Fruit fly (Drosophila melanogaster) whole organism, embryonic: ENCODE measurements around the gene scyl.

Experiments used
- CG10462 ChIP-seq: fragments of 200-800 bp; sonication (Bioruptor generic); optimal IDR thresholded peaks from 2 replicates; lab custom pipeline; 2016; ENCODE audit warnings: missing biosample characterization, missing genetic modification characterization
- CG11247 ChIP-seq: fragments of 200-800 bp; sonication (Bioruptor generic); IDR thresholded peaks from 2 replicates; pipeline ENCODE4 v1.3.6; 2022; ENCODE audit warnings: missing biosample characterization, missing genetic modification characterization
- CG11560 ChIP-seq: fragments of 200-800 bp; sonication (Bioruptor generic); IDR thresholded peaks from 3 replicates; pipeline ENCODE4 v1.3.6; 2022; ENCODE audit warnings: missing biosample characterization, missing genetic modification characterization
- CG11696 ChIP-seq: fragments of 200-800 bp; sonication (Bioruptor generic); IDR thresholded peaks from 2 replicates; pipeline ENCODE4 v1.3.6; 2022; ENCODE audit warnings: missing biosample characterization, missing genetic modification characterization
- CG12219 ChIP-seq: fragments of 200-800 bp; sonication (Bioruptor generic); optimal IDR thresholded peaks from 3 replicates; lab custom pipeline; 2018; ENCODE audit warnings: missing biosample characterization, mild to moderate bottlenecking, missing genetic modification characterization
- CG13123 ChIP-seq: fragments of 200-800 bp; sonication (Bioruptor generic); optimal IDR thresholded peaks from 2 replicates; lab custom pipeline; 2016; ENCODE audit warnings: missing biosample characterization, missing genetic modification characterization
- CG14965 ChIP-seq: fragments of 200-800 bp; sonication (Bioruptor generic); optimal IDR thresholded peaks from 2 replicates; lab custom pipeline; 2016; ENCODE audit warnings: missing biosample characterization, missing genetic modification characterization, borderline replicate concordance
- CG2116 ChIP-seq: fragments of 200-800 bp; sonication (Bioruptor generic); optimal IDR thresholded peaks from 3 replicates; lab custom pipeline; 2018; ENCODE audit warnings: missing biosample characterization, mild to moderate bottlenecking, missing genetic modification characterization
- CG2199 ChIP-seq: fragments of 200-800 bp; sonication (Bioruptor generic); IDR thresholded peaks from 3 replicates; pipeline ENCODE4 v1.3.6; 2022; ENCODE audit warnings: missing biosample characterization, missing genetic modification characterization
- CG30431 ChIP-seq: fragments of 200-800 bp; sonication (Bioruptor generic); optimal IDR thresholded peaks from 2 replicates; lab custom pipeline; 2017; ENCODE audit warnings: missing biosample characterization, missing genetic modification characterization
- CG32772 ChIP-seq: fragments of 200-800 bp; sonication (Bioruptor generic); IDR thresholded peaks from 2 replicates; pipeline ENCODE4 v1.3.6; 2022; ENCODE audit warnings: missing biosample characterization, missing genetic modification characterization
- CG3281 ChIP-seq: fragments of 200-800 bp; sonication (Bioruptor generic); optimal IDR thresholded peaks from 3 replicates; lab custom pipeline; 2017; ENCODE audit warnings: missing biosample characterization, mild to moderate bottlenecking, missing genetic modification characterization
- CG3726 ChIP-seq: fragments of 200-800 bp; sonication (Bioruptor generic); IDR thresholded peaks from 3 replicates; pipeline ENCODE4, ENCODE4 v1.3.6; 2022; ENCODE audit warnings: missing biosample characterization, missing genetic modification characterization
- CG4404 ChIP-seq: fragments of 200-800 bp; sonication (Bioruptor generic); IDR thresholded peaks from 2 replicates; pipeline ENCODE4 v1.3.6; 2022; ENCODE audit warnings: missing biosample characterization, missing genetic modification characterization
- CG4730 ChIP-seq: fragments of 200-800 bp; sonication (Bioruptor generic); IDR thresholded peaks from 2 replicates; pipeline ENCODE4 v1.3.6; 2022; ENCODE audit warnings: missing biosample characterization, missing genetic modification characterization
- CG7271 ChIP-seq: fragments of 200-800 bp; sonication (Bioruptor generic); optimal IDR thresholded peaks from 2 replicates; lab custom pipeline; 2018; ENCODE audit warnings: missing biosample characterization, mild to moderate bottlenecking, missing genetic modification characterization, moderate library complexity
- CG8924 ChIP-seq: fragments of 200-800 bp; optimal IDR thresholded peaks from 3 replicates; lab custom pipeline; 2019; ENCODE audit warnings: missing biosample characterization, mild to moderate bottlenecking, missing genetic modification characterization, moderate library complexity
- Camta ChIP-seq: fragments of 200-800 bp; sonication (Bioruptor generic); optimal IDR thresholded peaks from 2 replicates; lab custom pipeline; 2016; ENCODE audit warnings: missing biosample characterization, missing genetic modification characterization
- Doc3 ChIP-seq: fragments of 200-800 bp; sonication (Bioruptor generic); IDR thresholded peaks from 3 replicates; pipeline ENCODE4 v1.3.6; 2022; ENCODE audit warnings: missing biosample characterization, missing genetic modification characterization; ENCODE audit not compliant: partially characterized antibody
- Drgx ChIP-seq: fragments of 200-800 bp; sonication (Bioruptor generic); IDR thresholded peaks from 2 replicates; pipeline ENCODE4 v1.3.6; 2022; ENCODE audit warnings: missing biosample characterization, missing genetic modification characterization
- HLH3B ChIP-seq: fragments of 200-800 bp; sonication (Bioruptor generic); IDR thresholded peaks from 2 replicates; pipeline ENCODE4 v1.3.6; 2022; ENCODE audit warnings: missing biosample characterization, missing genetic modification characterization
- Med ChIP-seq: fragments of 200-800 bp; sonication (Bioruptor generic); peaks from one replicate; lab custom pipeline; 2016; ENCODE audit warnings: missing biosample characterization, missing genetic modification characterization, mild to moderate bottlenecking, inconsistent platforms, moderate library complexity
- Meics ChIP-seq: fragments of 200-800 bp; sonication (Bioruptor generic); optimal IDR thresholded peaks from 2 replicates; lab custom pipeline; 2017; ENCODE audit warnings: missing biosample characterization, mild to moderate bottlenecking, missing genetic modification characterization
- Myb ChIP-seq: fragments of 200-800 bp; sonication (Bioruptor generic); optimal IDR thresholded peaks from 2 replicates; lab custom pipeline; 2016; ENCODE audit warnings: missing biosample characterization, missing genetic modification characterization
- Nf-YA ChIP-seq: fragments of 200-800 bp; sonication (Bioruptor generic); IDR thresholded peaks from 2 replicates; pipeline ENCODE4 v1.3.6; 2022; ENCODE audit warnings: missing biosample characterization, missing genetic modification characterization
- Pdp1 ChIP-seq, 2 experiments: fragments of 200-800 bp; sonication (Bioruptor generic); optimal IDR thresholded peaks; 3 replicates each; lab custom pipeline; 2016; ENCODE audit warnings: missing biosample characterization in 2 of 2, missing genetic modification characterization in 2 of 2, mild to moderate bottlenecking in 1 of 2, moderate library complexity in 1 of 2
- YL-1 ChIP-seq: fragments of 200-800 bp; sonication (Bioruptor generic); optimal IDR thresholded peaks from 3 replicates; lab custom pipeline; 2017; ENCODE audit warnings: missing biosample characterization, mild to moderate bottlenecking, missing genetic modification characterization
- cato ChIP-seq: fragments of 200-800 bp; sonication (Bioruptor generic); optimal IDR thresholded peaks from 2 replicates; lab custom pipeline; 2016; ENCODE audit warnings: missing biosample characterization, missing genetic modification characterization, borderline replicate concordance
- croc ChIP-seq: fragments of 200-800 bp; sonication (Bioruptor generic); conservative IDR thresholded peaks from 3 replicates; pipeline ENCODE4 v1.3.6; 2022; ENCODE audit warnings: missing biosample characterization, missing genetic modification characterization
- cwo ChIP-seq: fragments of 200-800 bp; sonication (Bioruptor generic); optimal IDR thresholded peaks from 3 replicates; lab custom pipeline; 2017; ENCODE audit warnings: missing biosample characterization, missing genetic modification characterization, mild to moderate bottlenecking, moderate library complexity, missing genetic modification reagents
- dan ChIP-seq: fragments of 200-800 bp; sonication (Bioruptor generic); IDR thresholded peaks from 2 replicates; pipeline ENCODE4 v1.3.6; 2022; ENCODE audit warnings: missing biosample characterization, missing genetic modification characterization
- fd102C ChIP-seq: fragments of 200-800 bp; sonication (Bioruptor generic); optimal IDR thresholded peaks from 2 replicates; lab custom pipeline; 2018; ENCODE audit warnings: missing biosample characterization, mild to moderate bottlenecking, missing genetic modification characterization, moderate library complexity
- grau ChIP-seq: fragments of 200-800 bp; optimal IDR thresholded peaks from 3 replicates; lab custom pipeline; 2019; ENCODE audit warnings: missing biosample characterization, mild to moderate bottlenecking, missing genetic modification characterization, moderate library complexity
- kni ChIP-seq: fragments of 200-800 bp; sonication (Bioruptor generic); optimal IDR thresholded peaks from 3 replicates; lab custom pipeline; 2017; ENCODE audit warnings: mild to moderate bottlenecking, missing biosample characterization, missing genetic modification reagents, missing genetic modification characterization
- lab ChIP-seq: fragments of 200-800 bp; sonication (Bioruptor generic); optimal IDR thresholded peaks from 3 replicates; lab custom pipeline; 2017; ENCODE audit warnings: missing biosample characterization, missing genetic modification characterization, mild to moderate bottlenecking, moderate library complexity, missing genetic modification reagents
- maf-S ChIP-seq: fragments of 200-800 bp; sonication (Bioruptor generic); optimal IDR thresholded peaks from 2 replicates; lab custom pipeline; 2016; ENCODE audit warnings: missing biosample characterization, missing genetic modification characterization
- nom ChIP-seq: fragments of 200-800 bp; sonication (Bioruptor generic); optimal IDR thresholded peaks from 2 replicates; lab custom pipeline; 2017; ENCODE audit warnings: missing biosample characterization, missing genetic modification characterization, mild to moderate bottlenecking, moderate library complexity, missing genetic modification reagents
- pnt ChIP-seq: fragments of 200-800 bp; sonication (Bioruptor generic); optimal IDR thresholded peaks from 3 replicates; lab custom pipeline; 2016; ENCODE audit warnings: missing biosample characterization, missing genetic modification characterization
- ranshi ChIP-seq: fragments of 200-800 bp; sonication (Bioruptor generic); IDR thresholded peaks from 2 replicates; pipeline ENCODE4 v1.3.6; 2022; ENCODE audit warnings: missing biosample characterization, missing genetic modification characterization
- seq ChIP-seq: fragments of 200-800 bp; sonication (Bioruptor generic); IDR thresholded peaks from 2 replicates; pipeline ENCODE4 v1.3.6; 2022; ENCODE audit warnings: missing biosample characterization, missing genetic modification characterization
- shn ChIP-seq: fragments of 200-800 bp; sonication (Bioruptor generic); optimal IDR thresholded peaks from 3 replicates; lab custom pipeline; 2016; ENCODE audit warnings: missing biosample characterization, missing genetic modification characterization
- slou ChIP-seq: fragments of 200-800 bp; sonication (Bioruptor generic); optimal IDR thresholded peaks from 3 replicates; lab custom pipeline; 2016; ENCODE audit warnings: missing biosample characterization, missing genetic modification characterization
- tap ChIP-seq: fragments of 200-800 bp; optimal IDR thresholded peaks from 3 replicates; lab custom pipeline; 2019; ENCODE audit warnings: missing biosample characterization, mild to moderate bottlenecking, missing genetic modification characterization, moderate library complexity
- tna ChIP-seq: fragments of 200-800 bp; sonication (Bioruptor generic); IDR thresholded peaks from 2 replicates; pipeline ENCODE4 v1.3.6; 2022; ENCODE audit warnings: missing biosample characterization, missing genetic modification characterization; ENCODE audit not compliant: partially characterized antibody
- unpg ChIP-seq: fragments of 200-800 bp; sonication (Bioruptor generic); optimal IDR thresholded peaks from 3 replicates; lab custom pipeline; 2018; ENCODE audit warnings: missing biosample characterization, mild to moderate bottlenecking, missing genetic modification characterization, moderate library complexity

The scyl gene

dm6 chr3L:11274142-11274672, 22.1 kb downstream of the scyl start (continued):
- TF ChIP-seq CG2199 (GFP tag; lab: Robert Waterston, UW) (no peak), CG11247 (GFP tag; lab: Robert Waterston, UW) (0 out of 2 replicates have a peak, but pooled peaks have one; percentile 8), Camta (GFP tag; lab: Kevin White, UChicago) (no peak), slou (GFP tag; lab: Kevin White, UChicago) (no peak), CG13123 (no peak), cato (GFP tag; lab: Kevin White, UChicago) (no peak), pnt (GFP tag; lab: Kevin White, UChicago) (no peak), CG10462 (GFP tag; lab: Kevin White, UChicago) (no peak), shn (no peak), croc (GFP tag; lab: Robert Waterston, UW) (no peak), CG3726 (no peak), HLH3B (GFP tag; lab: Robert Waterston, UW) (no peak), ranshi (no peak), nom (GFP tag; lab: Kevin White, UChicago) (peak; percentile 37), CG11696 (GFP tag; lab: Robert Waterston, UW) (0 out of 2 replicates have a peak, but pooled peaks have one; percentile 35), grau (tag; lab: Kevin White, UChicago) (no peak), CG14965 (GFP tag; lab: Kevin White, UChicago) (no peak), Drgx (peak; percentile 55; the same call in 1 of the 2 replicates), CG3281 (GFP tag; lab: Kevin White, UChicago) (no peak), CG8924 (tag; lab: Kevin White, UChicago) (no peak), maf-S (no peak), Doc3 (no peak), kni (no peak), tna (GFP tag; lab: Robert Waterston, UW) (no peak), CG2116 (GFP tag; lab: Kevin White, UChicago) (no peak), CG11560 (tag; lab: Robert Waterston, UW) (no peak), Med (GFP tag; lab: Kevin White, UChicago) (peak; percentile 36), YL-1 (GFP tag; lab: Kevin White, UChicago) (no peak), Pdp1 (GFP tag; optimal IDR thresholded peaks at IDR 0.05; lab: Kevin White, UChicago) (peak in 1 of 2 experiments; percentile 81), CG4730 (GFP tag; lab: Robert Waterston, UW) (no peak), CG12219 (GFP tag; lab: Kevin White, UChicago) (no peak), CG30431 (GFP tag; lab: Kevin White, UChicago) (no peak), dan (no peak), Myb (GFP tag; lab: Kevin White, UChicago) (no peak), cwo (GFP tag; lab: Kevin White, UChicago) (peak; percentile 7), CG4404 (GFP tag; lab: Robert Waterston, UW) (no peak), Meics (GFP tag; lab: Kevin White, UChicago) (no peak), fd102C (GFP tag; lab: Kevin White, UChicago) (no peak), CG7271 (no peak), tap (tag; lab: Kevin White, UChicago) (no peak), lab (GFP tag; lab: Kevin White, UChicago) (peak; percentile 3), CG32772 (GFP tag; lab: Robert Waterston, UW) (0 out of 2 replicates have a peak, but pooled peaks have one; percentile 32), Nf-YA (GFP tag; lab: Robert Waterston, UW) (no peak), unpg (GFP tag; lab: Kevin White, UChicago) (no peak), seq (no peak)
